Fruit fly (Drosophila melanogaster): ENCODE results near the gene CG15743.
A peak's percentile ranks its signal among the peaks of the same experiment; 100 is the strongest.

Gene CG15743

dm6 chrX:13329572-13330046 is 44.1 kb downstream of the CG15743 start, which contains the start of gene Prx2 (continued):
- TF ChIP-seq CG6689 (GFP tag; IDR thresholded peaks at IDR 0.05) = 0 out of 2 replicates have a peak, but pooled peaks have one; percentile 13
- no peak for TF ChIP-seq fd102C (GFP tag; optimal IDR thresholded peaks at IDR 0.05)
- no peak for TF ChIP-seq vfl (GFP tag; optimal IDR thresholded peaks at IDR 0.05)
- no peak for TF ChIP-seq CG5953 (GFP tag; IDR thresholded peaks at IDR 0.05)
- no peak for TF ChIP-seq CG18764 (GFP tag; optimal IDR thresholded peaks at IDR 0.05)
- no peak for TF ChIP-seq fd64A (GFP tag; optimal IDR thresholded peaks at IDR 0.05)
- TF ChIP-seq ato (GFP tag; IDR thresholded peaks at IDR 0.05; ENCODE audit: partially characterized antibody) = peak; percentile 47; the same call in 1 of the 2 replicates
- no peak for TF ChIP-seq z (GFP tag; IDR thresholded peaks at IDR 0.05)
- TF ChIP-seq CG18262 (tag; optimal IDR thresholded peaks at IDR 0.05) = no peak
- no peak for TF ChIP-seq prd (optimal IDR thresholded peaks at IDR 0.05)
- no peak for TF ChIP-seq prd (GFP tag; IDR thresholded peaks at IDR 0.05)
- no peak for TF ChIP-seq Atf3 (GFP tag; optimal IDR thresholded peaks at IDR 0.05)
- TF ChIP-seq BtbVII (GFP tag; optimal IDR thresholded peaks at IDR 0.05) = peak; percentile 12
- TF ChIP-seq MBD-R2 (GFP tag; IDR thresholded peaks at IDR 0.05) = peak; percentile 53
- no peak for TF ChIP-seq CG8359 (GFP tag; optimal IDR thresholded peaks at IDR 0.05; ENCODE audit: borderline replicate concordance)
- TF ChIP-seq CG8388 (GFP tag; optimal IDR thresholded peaks at IDR 0.05) = no peak
- TF ChIP-seq Sox102F (GFP tag; optimal IDR thresholded peaks at IDR 0.05) = no peak
- TF ChIP-seq Neu2 (GFP tag; optimal IDR thresholded peaks at IDR 0.05; ENCODE audit: borderline replicate concordance) = no peak
- peak; percentile 56 for TF ChIP-seq bcd (GFP tag; optimal IDR thresholded peaks at IDR 0.05)
- TF ChIP-seq CG12391 (tag; optimal IDR thresholded peaks at IDR 0.05) = no peak
- TF ChIP-seq Med (GFP tag) = peak; percentile 72
- TF ChIP-seq gt (GFP tag; IDR thresholded peaks at IDR 0.05) = no peak
- TF ChIP-seq slp2 (GFP tag; optimal IDR thresholded peaks at IDR 0.05) = no peak
- peak; percentile 74 for TF ChIP-seq HLH4C (GFP tag; IDR thresholded peaks at IDR 0.05; ENCODE audit: partially characterized antibody)
- TF ChIP-seq pros (GFP tag; optimal IDR thresholded peaks at IDR 0.05) = no peak
- TF ChIP-seq crc (GFP tag; optimal IDR thresholded peaks at IDR 0.05) = no peak
- TF ChIP-seq CG30403 (GFP tag; optimal IDR thresholded peaks at IDR 0.05) = peak; percentile 16
- no peak for TF ChIP-seq CG16863 (GFP tag; optimal IDR thresholded peaks at IDR 0.05)
- TF ChIP-seq CG31224 (GFP tag; IDR thresholded peaks at IDR 0.05) = no peak
- no peak for TF ChIP-seq ttk (GFP tag; IDR thresholded peaks at IDR 0.05)
- TF ChIP-seq BEAF-32 (GFP tag; optimal IDR thresholded peaks at IDR 0.05) = peak; percentile 80
- no peak for TF ChIP-seq CG17361 (GFP tag; IDR thresholded peaks at IDR 0.05)
- no peak for TF ChIP-seq CG7372 (GFP tag; IDR thresholded peaks at IDR 0.05)
- no peak for TF ChIP-seq CG7786 (GFP tag; optimal IDR thresholded peaks at IDR 0.05)
- no peak for TF ChIP-seq dmrt11E (tag; optimal IDR thresholded peaks at IDR 0.05)
- TF ChIP-seq CG16813 (GFP tag; IDR thresholded peaks at IDR 0.05; ENCODE audit: partially characterized antibody) = peak; percentile 71
- peak; percentile 24 for TF ChIP-seq stwl (tag; optimal IDR thresholded peaks at IDR 0.05)
- TF ChIP-seq sqz (GFP tag; optimal IDR thresholded peaks at IDR 0.05) = no peak
- TF ChIP-seq CG3065 (GFP tag; optimal IDR thresholded peaks at IDR 0.05) = no peak
- TF ChIP-seq oc (tag; optimal IDR thresholded peaks at IDR 0.05) = no peak
- TF ChIP-seq ham (GFP tag; IDR thresholded peaks at IDR 0.05) = no peak
- TF ChIP-seq gro (GFP tag; optimal IDR thresholded peaks at IDR 0.05) = peak; percentile 54
- peak; percentile 55 for TF ChIP-seq CG18599 (GFP tag; optimal IDR thresholded peaks at IDR 0.05)
- no peak for TF ChIP-seq CG4328 (GFP tag; optimal IDR thresholded peaks at IDR 0.05)
- peak; percentile 36 for TF ChIP-seq mam (GFP tag; optimal IDR thresholded peaks at IDR 0.05)
- peak; percentile 29; the same call in 1 of the 2 replicates for TF ChIP-seq CG2129 (GFP tag; IDR thresholded peaks at IDR 0.05; ENCODE audit: partially characterized antibody)
- TF ChIP-seq en (GFP tag; optimal IDR thresholded peaks at IDR 0.05) = no peak
- TF ChIP-seq zf30C (GFP tag; optimal IDR thresholded peaks at IDR 0.05) = no peak
- peak; percentile 77 for TF ChIP-seq knrl (GFP tag; IDR thresholded peaks at IDR 0.05; ENCODE audit: partially characterized antibody)
- no peak for TF ChIP-seq CG3726 (GFP tag; IDR thresholded peaks at IDR 0.05)
- TF ChIP-seq ems (GFP tag; optimal IDR thresholded peaks at IDR 0.05) = no peak

Data from whole organism, embryonic.